Fruit fly (Drosophila melanogaster) whole organism, wandering third instar larva: ENCODE measurements around the gene CG14300.

Experiments
- Abd-B ChIP-seq: fragments of >200 bp; optimal IDR thresholded peaks from 2 replicates; lab custom pipeline; 2017; ENCODE audit warnings: missing biosample characterization, missing genetic modification characterization
- CG32264 ChIP-seq: fragments of 200-800 bp; sonication (Bioruptor generic); optimal IDR thresholded peaks from 2 replicates; lab custom pipeline; 2016; ENCODE audit warnings: missing biosample characterization, missing genetic modification characterization
- Hr78 ChIP-seq: fragments of >200 bp; optimal IDR thresholded peaks from 2 replicates; lab custom pipeline; 2017; ENCODE audit warnings: missing biosample characterization, missing genetic modification characterization

DNA sequence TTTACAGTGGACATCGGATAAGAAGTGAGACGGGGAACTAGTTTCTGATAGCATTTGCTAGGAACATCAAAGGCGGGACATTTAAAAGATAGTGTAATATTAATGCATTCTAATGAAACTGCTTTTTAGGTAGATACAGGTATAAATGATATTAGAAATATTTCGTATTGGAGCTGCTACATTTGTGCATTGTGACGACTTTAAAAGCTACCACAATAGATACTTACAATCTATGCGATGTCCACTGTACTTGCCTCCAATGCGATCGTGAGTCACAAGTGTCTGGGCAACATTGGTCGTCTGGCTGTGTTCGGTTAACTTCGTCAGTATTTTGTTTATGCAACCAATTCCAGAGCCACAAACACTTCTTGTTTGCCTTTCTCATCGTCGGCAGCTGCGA, 23.7 kb downstream of the CG14300 start:
- no peak for TF ChIP-seq Hr78
- TF ChIP-seq Abd-B (GFP tag; lab: Kevin White, UChicago), result no peak
- no peak for TF ChIP-seq CG32264 (GFP tag; lab: Kevin White, UChicago)
